Fruit fly (Drosophila melanogaster) whole organism, wandering third instar larva: ENCODE data around the gene AstA.

Experiments used
- Abd-B ChIP-seq: fragments of >200 bp; optimal IDR thresholded peaks from 2 replicates; lab custom pipeline; 2017; ENCODE audit warnings: missing biosample characterization, missing genetic modification characterization
- CG32264 ChIP-seq: fragments of 200-800 bp; sonication (Bioruptor generic); optimal IDR thresholded peaks from 2 replicates; lab custom pipeline; 2016; ENCODE audit warnings: missing biosample characterization, missing genetic modification characterization
- Dfd ChIP-seq: fragments of >200 bp; optimal IDR thresholded peaks from 2 replicates; lab custom pipeline; 2017; ENCODE audit warnings: missing biosample characterization, missing genetic modification characterization
- Hr78 ChIP-seq: fragments of >200 bp; optimal IDR thresholded peaks from 2 replicates; lab custom pipeline; 2017; ENCODE audit warnings: missing biosample characterization, missing genetic modification characterization
- Jra ChIP-seq: sonication (Bioruptor generic); optimal IDR thresholded peaks from 2 replicates; lab custom pipeline; 2016; ENCODE audit warnings: missing biosample characterization, missing genetic modification characterization
- br ChIP-seq: fragments of 200-800 bp; sonication (Bioruptor generic); optimal IDR thresholded peaks from 2 replicates; lab custom pipeline; 2016; ENCODE audit warnings: missing biosample characterization, missing genetic modification characterization
- ey ChIP-seq: fragments of 200-800 bp; sonication (Bioruptor generic); optimal IDR thresholded peaks from 2 replicates; lab custom pipeline; 2016; ENCODE audit warnings: missing biosample characterization, missing genetic modification characterization
- psq ChIP-seq: fragments of 200-800 bp; sonication (Bioruptor generic); optimal IDR thresholded peaks from 3 replicates; lab custom pipeline; 2017; ENCODE audit warnings: missing biosample characterization, mild to moderate bottlenecking, missing genetic modification characterization, moderate library complexity

DNA sequence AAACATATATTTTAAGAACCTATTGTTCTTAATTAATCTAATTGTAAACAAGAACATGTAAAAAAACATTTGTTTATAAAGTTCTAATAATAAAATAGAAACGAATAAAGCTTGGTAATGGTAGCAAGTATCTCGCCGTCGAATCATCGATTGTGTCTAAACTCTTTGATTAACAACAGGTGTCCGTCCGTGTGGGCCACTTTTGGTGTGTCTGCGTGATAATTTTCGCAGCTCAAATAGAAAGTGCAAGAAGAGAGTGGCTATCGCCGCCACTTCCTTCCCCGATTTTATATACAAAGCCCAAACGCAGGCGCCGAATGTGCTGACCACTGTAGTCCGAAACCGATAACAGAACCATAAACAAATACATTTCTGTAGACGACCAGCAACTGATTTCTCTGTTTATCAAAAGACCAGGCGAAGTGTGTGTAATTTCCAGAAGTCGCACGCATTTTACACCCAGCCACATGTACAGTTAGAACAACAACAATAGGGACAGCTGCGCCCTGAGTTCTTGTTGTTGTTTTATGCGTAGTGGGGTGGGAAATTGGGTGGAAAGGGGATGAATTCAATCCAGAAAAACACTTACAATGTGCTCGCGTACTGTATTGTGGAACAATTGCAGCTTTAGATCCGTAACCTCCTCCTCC is 48.2 kb upstream of the AstA start:
- TF ChIP-seq psq = no peak
- TF ChIP-seq ey (GFP tag; lab: Kevin White, UChicago) = no peak
- TF ChIP-seq Abd-B (GFP tag; lab: Kevin White, UChicago) = no peak
- no peak for TF ChIP-seq Dfd (GFP tag; lab: Kevin White, UChicago)
- no peak for TF ChIP-seq Hr78 (GFP tag; lab: Kevin White, UChicago)
- TF ChIP-seq Jra (GFP tag; lab: Kevin White, UChicago) = no peak
- TF ChIP-seq CG32264 (GFP tag; lab: Kevin White, UChicago) = no peak
- TF ChIP-seq br (GFP tag; lab: Kevin White, UChicago) = no peak
